Worm (Caenorhabditis elegans) whole organism, late embryonic: ENCODE results near the gene K07F5.6.

Source experiments
- C38D4.7 ChIP-seq: fragments of 200-800 bp; sonication (Bioruptor generic); optimal IDR thresholded peaks from 2 replicates; lab custom pipeline; 2018; ENCODE audit warnings: mild to moderate bottlenecking, missing genetic modification characterization, moderate library complexity, missing compliant biosample characterization
- ceh-2 ChIP-seq: sonication (generic microtip); optimal IDR thresholded peaks from 2 replicates; lab custom pipeline; 2016; ENCODE audit warnings: missing genotype, missing genetic modification characterization, missing compliant biosample characterization
- dve-1 ChIP-seq: sonication (generic microtip); optimal IDR thresholded peaks from 2 replicates; lab custom pipeline; 2017; ENCODE audit warnings: antibody characterized with exemption, mild to moderate bottlenecking, missing genetic modification characterization, missing compliant biosample characterization
- elt-2 ChIP-seq: sonication (generic microtip); optimal IDR thresholded peaks from 2 replicates; lab custom pipeline; 2016; ENCODE audit warnings: missing genetic modification reagents, missing genetic modification characterization, missing compliant biosample characterization
- fkh-6 ChIP-seq: sonication (generic microtip); optimal IDR thresholded peaks from 2 replicates; lab custom pipeline; 2016; ENCODE audit warnings: missing genetic modification characterization, missing compliant biosample characterization
- npax-4 ChIP-seq: sonication (generic microtip); optimal IDR thresholded peaks from 2 replicates; lab custom pipeline; 2016; ENCODE audit warnings: missing genetic modification characterization, missing compliant biosample characterization
- tbx-7 ChIP-seq: sonication (generic microtip); optimal IDR thresholded peaks from 2 replicates; lab custom pipeline; 2016; ENCODE audit warnings: missing genotype, missing genetic modification characterization, missing compliant biosample characterization
- unc-86 ChIP-seq: sonication (generic microtip); optimal IDR thresholded peaks from 2 replicates; lab custom pipeline; 2016; ENCODE audit warnings: missing genetic modification characterization, missing compliant biosample characterization

- no peak for TF ChIP-seq fkh-6 (tag; lab: Kevin White, UChicago)
- no peak for TF ChIP-seq dve-1 (tag; lab: Kevin White, UChicago)
- no peak for TF ChIP-seq unc-86 (tag; lab: Kevin White, UChicago)
- TF ChIP-seq elt-2 (tag; lab: Kevin White, UChicago), result no peak
- no peak for TF ChIP-seq tbx-7 (tag; lab: Kevin White, UChicago)
- no peak for TF ChIP-seq ceh-2 (tag; lab: Kevin White, UChicago)
- no peak for TF ChIP-seq npax-4
- TF ChIP-seq C38D4.7 (GFP tag; lab: Kevin White, UChicago), result no peak
These were observed 13.1 kb downstream of the K07F5.6 start for ce11 chrIV:9833337-9833736.
